Fruit fly (Drosophila melanogaster): ENCODE measurements around the gene CG33965.
A peak's percentile ranks its signal among the peaks of the same experiment; 100 is the strongest.

The CG33965 gene

DNA sequence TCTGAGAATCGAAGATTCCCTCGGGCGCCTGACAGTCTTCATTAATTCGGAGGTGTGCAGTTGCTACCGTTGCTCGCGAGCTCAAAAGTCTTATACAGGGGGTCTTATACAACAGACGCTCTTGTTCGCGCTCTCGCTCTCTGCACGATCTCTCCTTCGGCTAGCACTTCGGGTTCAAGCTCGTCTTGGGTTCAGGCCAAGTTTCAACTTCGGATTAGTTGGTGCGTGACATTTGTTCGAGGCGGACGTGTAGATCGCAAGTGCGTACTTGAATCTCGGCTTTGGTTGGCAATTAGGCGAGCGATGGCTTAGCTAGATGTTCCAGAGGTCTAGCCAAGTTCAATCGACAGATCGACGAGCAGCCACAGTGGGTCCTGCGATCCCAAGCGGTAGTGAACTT is 24.5 kb upstream of the CG33965 start:
- TF ChIP-seq row (GFP tag; IDR thresholded peaks at IDR 0.05) (no peak), CG4424 (GFP tag; optimal IDR thresholded peaks at IDR 0.05) (no peak), TFAM (GFP tag; optimal IDR thresholded peaks at IDR 0.05) (no peak), peb (GFP tag; IDR thresholded peaks at IDR 0.05) (no peak), otp (GFP tag; IDR thresholded peaks at IDR 0.05) (no peak), tio (GFP tag; optimal IDR thresholded peaks at IDR 0.05) (no peak), CG13894 (tag; optimal IDR thresholded peaks at IDR 0.05) (no peak), Jarid2 (GFP tag; optimal IDR thresholded peaks at IDR 0.05) (peak; percentile 84), CG13287 (GFP tag; IDR thresholded peaks at IDR 0.05; ENCODE audit: partially characterized antibody) (peak; percentile 32; the same call in 1 of the 2 replicates), Nf-YA (GFP tag; IDR thresholded peaks at IDR 0.05) (no peak), CG4617 (GFP tag; optimal IDR thresholded peaks at IDR 0.05; ENCODE audit: borderline replicate concordance) (no peak), CG1647 (GFP tag; optimal IDR thresholded peaks at IDR 0.05) (no peak), caup (GFP tag; optimal IDR thresholded peaks at IDR 0.05; ENCODE audit: severe bottlenecking) (no peak), p53 (GFP tag; optimal IDR thresholded peaks at IDR 0.05) (no peak), pho (GFP tag; optimal IDR thresholded peaks at IDR 0.05) (no peak), odd (GFP tag; optimal IDR thresholded peaks at IDR 0.05) (no peak), usp (GFP tag; optimal IDR thresholded peaks at IDR 0.05) (no peak), Atf6 (GFP tag; IDR thresholded peaks at IDR 0.05) (no peak), CG34422 (GFP tag; IDR thresholded peaks at IDR 0.05) (0 out of 3 replicates have a peak, but pooled peaks have one; percentile 45), zen2 (GFP tag; IDR thresholded peaks at IDR 0.05; ENCODE audit: partially characterized antibody) (0 out of 3 replicates have a peak, but pooled peaks have one; percentile 30), Lhr (GFP tag; optimal IDR thresholded peaks at IDR 0.05) (no peak), Ssrp (tag; optimal IDR thresholded peaks at IDR 0.05) (no peak), CG18599 (GFP tag; optimal IDR thresholded peaks at IDR 0.05) (no peak), Spps (tag; optimal IDR thresholded peaks at IDR 0.05) (no peak), bsh (GFP tag; optimal IDR thresholded peaks at IDR 0.05) (no peak), amos (GFP tag; IDR thresholded peaks at IDR 0.05; ENCODE audit: partially characterized antibody) (no peak), CG12104 (GFP tag; optimal IDR thresholded peaks at IDR 0.05) (no peak), tgo (GFP tag; IDR thresholded peaks at IDR 0.05) (no peak), schlank (tag; optimal IDR thresholded peaks at IDR 0.05) (no peak), ham (GFP tag; IDR thresholded peaks at IDR 0.05) (no peak), CG11695 (GFP tag; IDR thresholded peaks at IDR 0.05) (no peak), pan (optimal IDR thresholded peaks at IDR 0.05) (no peak), pan (GFP tag; optimal IDR thresholded peaks at IDR 0.05 in 1 of 2, IDR thresholded peaks at IDR 0.05 in 1 of 2) (no peak), abd-A (tag; optimal IDR thresholded peaks at IDR 0.05) (no peak), sim (GFP tag; IDR thresholded peaks at IDR 0.05) (no peak), Optix (GFP tag; IDR thresholded peaks at IDR 0.05) (no peak), Fer3 (tag; optimal IDR thresholded peaks at IDR 0.05) (no peak), CG7963 (GFP tag; IDR thresholded peaks at IDR 0.05; ENCODE audit: partially characterized antibody) (no peak), Asciz (GFP tag; optimal IDR thresholded peaks at IDR 0.05) (no peak), CG15601 (tag; optimal IDR thresholded peaks at IDR 0.05) (no peak), Deaf1 (tag; optimal IDR thresholded peaks at IDR 0.05) (peak; percentile 98), Mad (GFP tag; optimal IDR thresholded peaks at IDR 0.05) (no peak), CG14050 (GFP tag; IDR thresholded peaks at IDR 0.05) (no peak), ems (GFP tag; optimal IDR thresholded peaks at IDR 0.05) (no peak), CG6272 (GFP tag; IDR thresholded peaks at IDR 0.05) (no peak), CG3281 (GFP tag; optimal IDR thresholded peaks at IDR 0.05) (no peak), CG4328 (GFP tag; optimal IDR thresholded peaks at IDR 0.05) (no peak), vvl (GFP tag; IDR thresholded peaks at IDR 0.05) (peak; percentile 41; the same call in 1 of the 2 replicates), Med (GFP tag) (peak; percentile 51), CG10654 (GFP tag; optimal IDR thresholded peaks at IDR 0.05) (no peak), D (optimal IDR thresholded peaks at IDR 0.05) (no peak), D (GFP tag; optimal IDR thresholded peaks at IDR 0.05) (no peak)
